Worm (Caenorhabditis elegans) whole organism, late embryonic: ENCODE results near the gene C07A9.9.
A peak's percentile ranks its signal among the peaks of the same experiment; 100 is the strongest.

Experiments used
- C08G9.2 ChIP-seq: sonication (generic microtip); optimal IDR thresholded peaks from 2 replicates; lab custom pipeline; 2016; ENCODE audit warnings: mild to moderate bottlenecking, missing genetic modification characterization, moderate library complexity, missing compliant biosample characterization
- C38D4.7 ChIP-seq: fragments of 200-800 bp; sonication (Bioruptor generic); optimal IDR thresholded peaks from 2 replicates; lab custom pipeline; 2018; ENCODE audit warnings: mild to moderate bottlenecking, missing genetic modification characterization, moderate library complexity, missing compliant biosample characterization
- Y22D7AL.16 ChIP-seq: sonication (generic microtip); optimal IDR thresholded peaks from 2 replicates; lab custom pipeline; 2016; ENCODE audit warnings: missing genetic modification characterization, missing compliant biosample characterization
- ahr-1 ChIP-seq: sonication (generic microtip); optimal IDR thresholded peaks from 2 replicates; lab custom pipeline; 2016; ENCODE audit warnings: missing genetic modification characterization, missing compliant biosample characterization
- ceh-14 ChIP-seq: sonication (generic microtip); optimal IDR thresholded peaks from 2 replicates; lab custom pipeline; 2016; ENCODE audit warnings: missing genotype, missing genetic modification characterization, missing compliant biosample characterization
- ceh-18 ChIP-seq: sonication (generic microtip); optimal IDR thresholded peaks from 2 replicates; lab custom pipeline; 2016; ENCODE audit warnings: missing genetic modification characterization, missing compliant biosample characterization
- ceh-19 ChIP-seq: fragments of 200-800 bp; sonication (Bioruptor generic); optimal IDR thresholded peaks from 2 replicates; lab custom pipeline; 2018; ENCODE audit warnings: mild to moderate bottlenecking, missing genetic modification characterization, missing compliant biosample characterization
- ceh-2 ChIP-seq: sonication (generic microtip); optimal IDR thresholded peaks from 2 replicates; lab custom pipeline; 2016; ENCODE audit warnings: missing genotype, missing genetic modification characterization, missing compliant biosample characterization
- ceh-30 ChIP-seq: fragments of 150-350 bp; optimal IDR thresholded peaks from 2 replicates; lab custom pipeline; 2014; ENCODE audit warnings: missing biosample characterization, missing genetic modification characterization
- ceh-31 ChIP-seq: sonication (generic microtip); optimal IDR thresholded peaks from 2 replicates; lab custom pipeline; 2016; ENCODE audit warnings: missing genetic modification characterization, missing compliant biosample characterization
- ceh-45 ChIP-seq: fragments of 200-800 bp; sonication (Bioruptor generic); IDR thresholded peaks from 2 replicates; pipeline ENCODE4 v1.3.6; 2022; ENCODE audit warnings: missing genetic modification reagents, missing genetic modification characterization, missing compliant biosample characterization
- che-1 ChIP-seq: sonication (generic microtip); optimal IDR thresholded peaks from 2 replicates; lab custom pipeline; 2016; ENCODE audit warnings: mild to moderate bottlenecking, missing genetic modification characterization, missing compliant biosample characterization
- dmd-4 ChIP-seq: sonication (generic microtip); optimal IDR thresholded peaks from 2 replicates; lab custom pipeline; 2016; ENCODE audit warnings: borderline replicate concordance, missing genetic modification characterization, missing compliant biosample characterization
- dve-1 ChIP-seq: sonication (generic microtip); optimal IDR thresholded peaks from 2 replicates; lab custom pipeline; 2017; ENCODE audit warnings: antibody characterized with exemption, mild to moderate bottlenecking, missing genetic modification characterization, missing compliant biosample characterization
- elt-2 ChIP-seq: sonication (generic microtip); optimal IDR thresholded peaks from 2 replicates; lab custom pipeline; 2016; ENCODE audit warnings: missing genetic modification reagents, missing genetic modification characterization, missing compliant biosample characterization
- elt-4 ChIP-seq: sonication (generic microtip); optimal IDR thresholded peaks from 2 replicates; lab custom pipeline; 2016; ENCODE audit warnings: missing genetic modification characterization, missing compliant biosample characterization
- eyg-1 ChIP-seq: sonication (generic microtip); optimal IDR thresholded peaks from 2 replicates; lab custom pipeline; 2016; ENCODE audit warnings: missing genotype, missing genetic modification characterization, missing compliant biosample characterization
- fax-1 ChIP-seq: sonication (generic microtip); optimal IDR thresholded peaks from 2 replicates; lab custom pipeline; 2016; ENCODE audit warnings: missing genotype, missing genetic modification characterization, missing compliant biosample characterization
- fkh-10 ChIP-seq: fragments of 150-350 bp; optimal IDR thresholded peaks from 2 replicates; lab custom pipeline; 2014; ENCODE audit warnings: missing biosample characterization, missing genetic modification reagents, missing genetic modification characterization
- fkh-6 ChIP-seq: sonication (generic microtip); optimal IDR thresholded peaks from 2 replicates; lab custom pipeline; 2016; ENCODE audit warnings: missing genetic modification characterization, missing compliant biosample characterization
- gmeb-2 ChIP-seq: sonication (generic microtip); optimal IDR thresholded peaks from 2 replicates; lab custom pipeline; 2016; ENCODE audit warnings: missing genetic modification characterization, inconsistent platforms, missing compliant biosample characterization
- hlh-13 ChIP-seq: fragments of 200-800 bp; sonication (Bioruptor generic); optimal IDR thresholded peaks from 2 replicates; lab custom pipeline; 2018; ENCODE audit warnings: mild to moderate bottlenecking, missing genetic modification characterization, missing compliant biosample characterization
- hlh-30 ChIP-seq: sonication (generic microtip); optimal IDR thresholded peaks from 2 replicates; lab custom pipeline; 2017; ENCODE audit warnings: antibody characterized with exemption, missing genetic modification characterization, missing compliant biosample characterization; ENCODE audit not compliant: insufficient read depth
- hlh-8 ChIP-seq: sonication (generic microtip); optimal IDR thresholded peaks from 2 replicates; lab custom pipeline; 2016; ENCODE audit warnings: missing genotype, missing genetic modification characterization, missing compliant biosample characterization
- mec-3 ChIP-seq: sonication (generic microtip); optimal IDR thresholded peaks from 2 replicates; lab custom pipeline; 2016; ENCODE audit warnings: borderline replicate concordance, missing genetic modification characterization, missing compliant biosample characterization
- pat-9 ChIP-seq: fragments of 200-800 bp; sonication (Bioruptor generic); optimal IDR thresholded peaks from 2 replicates; lab custom pipeline; 2018; ENCODE audit warnings: mild to moderate bottlenecking, missing genetic modification characterization, moderate library complexity, missing compliant biosample characterization
- pax-1 ChIP-seq: fragments of 150-350 bp; optimal IDR thresholded peaks from 2 replicates; lab custom pipeline; 2014; ENCODE audit warnings: missing biosample characterization, missing genetic modification characterization
- pha-2 ChIP-seq: sonication (generic microtip); optimal IDR thresholded peaks from 2 replicates; lab custom pipeline; 2017; ENCODE audit warnings: mild to moderate bottlenecking, missing genetic modification characterization, missing compliant biosample characterization
- pqm-1 ChIP-seq: sonication (generic microtip); optimal IDR thresholded peaks from 2 replicates; lab custom pipeline; 2016; ENCODE audit warnings: missing genetic modification characterization, missing compliant biosample characterization
- pros-1 ChIP-seq: fragments of 150-350 bp; optimal IDR thresholded peaks from 2 replicates; lab custom pipeline; 2014; ENCODE audit warnings: missing biosample characterization, missing genetic modification reagents, missing genetic modification characterization
- ref-2 ChIP-seq: sonication (generic microtip); optimal IDR thresholded peaks from 2 replicates; lab custom pipeline; 2016; ENCODE audit warnings: missing genetic modification characterization, missing compliant biosample characterization
- rnt-1 ChIP-seq: sonication (generic microtip); optimal IDR thresholded peaks from 2 replicates; lab custom pipeline; 2016; ENCODE audit warnings: missing genetic modification characterization, missing compliant biosample characterization
- sox-4 ChIP-seq: sonication (generic microtip); optimal IDR thresholded peaks from 2 replicates; lab custom pipeline; 2017; ENCODE audit warnings: mild to moderate bottlenecking, missing genetic modification characterization, inconsistent platforms, missing compliant biosample characterization
- tbx-7 ChIP-seq: sonication (generic microtip); optimal IDR thresholded peaks from 2 replicates; lab custom pipeline; 2016; ENCODE audit warnings: missing genotype, missing genetic modification characterization, missing compliant biosample characterization
- unc-55 ChIP-seq: sonication (generic microtip); optimal IDR thresholded peaks from 2 replicates; lab custom pipeline; 2017; ENCODE audit warnings: missing biosample characterization, missing genetic modification reagents, missing genetic modification characterization
- ztf-16 ChIP-seq: sonication (generic microtip); optimal IDR thresholded peaks from 2 replicates; lab custom pipeline; 2017; ENCODE audit warnings: missing genetic modification characterization, missing compliant biosample characterization

The C07A9.9 gene

DNA sequence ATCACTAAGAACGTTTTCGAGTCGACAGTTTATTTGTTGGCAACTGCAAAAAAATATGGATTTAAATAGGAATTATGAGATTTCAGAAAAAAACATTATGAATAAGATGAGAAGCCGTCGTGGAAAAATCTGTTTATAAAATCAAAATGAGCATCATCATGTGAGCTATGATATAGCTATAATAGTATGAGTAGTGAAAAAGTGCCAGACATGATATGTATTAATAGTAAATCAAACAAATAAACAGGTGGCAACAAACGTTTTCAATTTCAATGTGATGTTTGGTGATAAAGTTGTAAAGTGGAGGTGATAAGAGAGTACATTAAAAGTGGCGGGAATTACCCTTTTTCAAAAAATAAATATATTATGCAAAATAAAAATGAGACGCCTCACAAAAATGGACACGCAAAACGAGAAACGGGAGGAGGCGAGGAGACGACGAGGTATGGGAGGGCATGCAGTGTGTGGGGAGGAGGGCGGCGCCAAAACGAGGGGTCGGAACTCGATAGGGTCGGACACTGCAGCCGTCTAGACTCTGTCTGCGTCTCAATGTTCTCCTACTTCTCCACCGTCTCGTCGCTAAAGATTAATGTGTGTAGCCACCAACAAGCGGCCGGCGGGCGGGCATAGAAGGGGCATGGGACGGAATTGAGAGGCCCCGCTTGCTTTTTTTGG, at the start of gene C07A9.9 (continued):
- peak; percentile 15 for TF ChIP-seq ceh-2 (tag; lab: Kevin White, UChicago)
- peak; percentile 76 for TF ChIP-seq ceh-18
- TF ChIP-seq gmeb-2 (tag; lab: Kevin White, UChicago): no peak
- TF ChIP-seq dmd-4 (tag; lab: Kevin White, UChicago): no peak
- TF ChIP-seq fkh-10 (GFP tag; lab: Kevin White, UChicago): no peak
- no peak for TF ChIP-seq hlh-30 (tag; lab: Kevin White, UChicago)
- TF ChIP-seq tbx-7 (tag; lab: Kevin White, UChicago): no peak
- TF ChIP-seq dve-1: peak; percentile 53
- TF ChIP-seq fax-1 (tag; lab: Kevin White, UChicago): no peak
- TF ChIP-seq ref-2 (tag; lab: Kevin White, UChicago): peak; percentile 70
- TF ChIP-seq hlh-8 (tag; lab: Kevin White, UChicago): peak; percentile 18
- TF ChIP-seq C08G9.2 (tag; lab: Kevin White, UChicago): peak; percentile 17
- no peak for TF ChIP-seq pat-9 (tag; lab: Kevin White, UChicago)
- TF ChIP-seq elt-4 (tag; lab: Kevin White, UChicago): no peak

DNA sequence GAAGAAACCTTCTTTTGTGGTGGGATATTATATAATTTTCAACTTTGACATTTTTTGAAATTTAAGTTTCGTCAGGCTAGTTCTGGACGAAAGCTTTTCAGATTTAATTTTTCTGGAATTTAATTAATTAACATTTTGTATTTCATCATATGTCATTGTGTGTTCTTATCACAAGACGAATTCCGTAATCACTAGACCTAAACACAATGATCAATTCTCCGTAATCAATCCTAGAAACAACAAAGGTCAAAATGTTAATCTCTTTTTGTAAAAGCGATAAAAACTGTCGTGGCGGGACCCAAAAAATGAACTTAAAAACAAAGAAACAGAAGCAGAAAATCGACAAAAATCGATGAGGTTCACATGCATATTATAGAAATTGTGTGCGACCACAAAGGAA, 47.3 kb upstream of the C07A9.9 start:
- TF ChIP-seq tbx-7 (tag; lab: Kevin White, UChicago) (no peak), elt-2 (tag; lab: Kevin White, UChicago) (peak; percentile 52)
- TF ChIP-seq, all 69 proteins: peak for 1

ce11 chrIII:9713862-9714261, 46.4 kb upstream of the C07A9.9 start, which contains the start of gene ncx-6:
TSS of gene ncx-6 (minus strand) at chrIII:9713949.
- TF ChIP-seq eyg-1 (tag; lab: Kevin White, UChicago): no peak
- no peak for TF ChIP-seq pros-1 (tag; lab: Kevin White, UChicago)
- TF ChIP-seq Y22D7AL.16 (tag; lab: Kevin White, UChicago): no peak
- TF ChIP-seq hlh-8 (tag; lab: Kevin White, UChicago): no peak
- no peak for TF ChIP-seq hlh-13
- no peak for TF ChIP-seq mec-3 (tag; lab: Kevin White, UChicago)
- TF ChIP-seq ceh-19 (GFP tag; lab: Kevin White, UChicago): no peak
- TF ChIP-seq ceh-45: no peak
- no peak for TF ChIP-seq fkh-10 (GFP tag; lab: Kevin White, UChicago)
- TF ChIP-seq ahr-1 (tag; lab: Kevin White, UChicago): no peak
- no peak for TF ChIP-seq ztf-16 (tag; lab: Kevin White, UChicago)
- no peak for TF ChIP-seq pqm-1
- no peak for TF ChIP-seq pax-1
- TF ChIP-seq pha-2 (tag; lab: Kevin White, UChicago): no peak
- no peak for TF ChIP-seq ceh-30 (tag; lab: Kevin White, UChicago)
- no peak for TF ChIP-seq C38D4.7 (GFP tag; lab: Kevin White, UChicago)

DNA sequence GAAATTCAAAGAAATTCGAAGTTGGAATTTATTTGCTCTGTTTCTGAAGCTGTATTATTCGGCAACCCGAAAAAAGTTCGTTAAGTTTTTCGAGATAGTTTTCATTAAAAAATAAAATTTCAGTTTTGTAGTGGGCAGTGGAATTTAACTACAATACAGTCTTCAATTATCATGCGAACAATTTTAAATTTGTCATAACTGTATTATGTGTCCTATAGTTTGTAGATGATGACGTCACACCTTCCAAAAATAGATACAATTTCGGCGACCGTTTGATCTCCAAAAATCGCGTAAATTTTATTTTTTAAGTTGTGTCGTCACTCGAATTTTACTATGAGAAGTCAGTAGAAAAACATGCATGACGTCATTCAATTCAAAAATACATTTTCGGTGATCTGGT, 45.7 kb upstream of the C07A9.9 start:
- TF ChIP-seq ceh-2 (tag; lab: Kevin White, UChicago) (no peak), ceh-31 (tag; lab: Kevin White, UChicago) (no peak), fkh-6 (no peak), C08G9.2 (tag; lab: Kevin White, UChicago) (no peak), pat-9 (tag; lab: Kevin White, UChicago) (no peak), unc-55 (GFP tag; lab: Kevin White, UChicago) (no peak), dmd-4 (tag; lab: Kevin White, UChicago) (no peak), ceh-18 (no peak), rnt-1 (tag; lab: Kevin White, UChicago) (no peak), mec-3 (tag; lab: Kevin White, UChicago) (no peak), ceh-14 (tag; lab: Kevin White, UChicago) (no peak), sox-4 (tag; lab: Kevin White, UChicago) (no peak), che-1 (tag; lab: Kevin White, UChicago) (no peak)
- TF ChIP-seq, all 69 proteins: peak for 0
